Worm (Caenorhabditis elegans): ENCODE measurements around the gene ech-4.

DNA sequence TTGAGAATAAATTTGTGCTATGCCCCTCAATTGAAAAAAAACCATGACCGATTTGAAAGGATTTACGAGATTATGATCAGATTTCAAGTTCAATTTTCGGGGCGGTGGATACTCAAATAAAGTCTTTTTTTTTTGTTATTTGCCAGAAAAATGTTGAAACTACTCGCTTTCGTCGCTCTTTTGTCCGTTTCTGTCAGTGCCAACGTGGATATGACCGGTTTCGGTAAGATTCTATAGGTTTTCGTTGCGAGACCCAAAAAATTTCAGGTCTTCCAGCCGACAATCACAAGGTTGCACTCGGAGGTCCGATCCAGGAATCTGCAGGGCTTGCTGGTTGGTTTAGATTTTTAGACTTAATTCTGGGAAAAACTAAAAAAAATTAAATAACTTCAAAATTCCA is 33.6 kb upstream of the ech-4 start, which contains the start of gene tag-209:
- TF ChIP-seq unc-55 (GFP tag; optimal IDR thresholded peaks at IDR 0.05) (no peak), ama-1 (optimal IDR thresholded peaks at IDR 0.05) (no peak), ttx-3 (tag; optimal IDR thresholded peaks at IDR 0.05) (no peak), ztf-16 (tag; optimal IDR thresholded peaks at IDR 0.05) (no peak), elt-2 (tag; optimal IDR thresholded peaks at IDR 0.05) (no peak), fkh-10 (GFP tag; optimal IDR thresholded peaks at IDR 0.05) (no peak), ceh-9 (tag; optimal IDR thresholded peaks at IDR 0.05) (no peak), sdc-2 (tag; optimal IDR thresholded peaks at IDR 0.05) (no peak)

Measured in whole organism, late embryonic.